Worm (Caenorhabditis elegans): ENCODE results near the gene F59B10.6.

F59B10.6 gene

DNA sequence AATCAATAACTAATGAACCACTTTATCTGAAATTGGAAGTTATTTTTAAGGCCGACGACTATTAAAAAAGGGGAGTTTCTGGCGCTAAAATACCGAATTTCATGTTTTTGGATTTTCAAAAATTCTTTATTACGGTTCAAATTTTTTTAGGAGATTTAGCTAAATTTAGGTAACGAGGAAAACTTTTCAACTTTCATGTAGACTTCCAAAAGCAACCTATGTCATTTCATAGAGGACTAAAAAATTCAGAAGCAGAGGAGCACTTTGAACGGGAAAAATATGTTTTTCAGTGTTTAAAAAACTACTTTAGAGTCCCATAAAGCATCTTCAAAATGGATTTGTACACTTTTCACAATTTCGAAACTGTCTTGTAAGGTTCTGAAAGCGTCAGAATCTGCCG is 10.9 kb downstream of the F59B10.6 start:
- TF ChIP-seq fkh-10 (GFP tag; optimal IDR thresholded peaks at IDR 0.05) (no peak), unc-62 (GFP tag; optimal IDR thresholded peaks at IDR 0.05 in 1 of 2) (peak in 1 of 2 experiments; percentile 94), unc-62 (tag; optimal IDR thresholded peaks at IDR 0.05) (no peak), ama-1 (optimal IDR thresholded peaks at IDR 0.05) (peak; percentile 35)

DNA sequence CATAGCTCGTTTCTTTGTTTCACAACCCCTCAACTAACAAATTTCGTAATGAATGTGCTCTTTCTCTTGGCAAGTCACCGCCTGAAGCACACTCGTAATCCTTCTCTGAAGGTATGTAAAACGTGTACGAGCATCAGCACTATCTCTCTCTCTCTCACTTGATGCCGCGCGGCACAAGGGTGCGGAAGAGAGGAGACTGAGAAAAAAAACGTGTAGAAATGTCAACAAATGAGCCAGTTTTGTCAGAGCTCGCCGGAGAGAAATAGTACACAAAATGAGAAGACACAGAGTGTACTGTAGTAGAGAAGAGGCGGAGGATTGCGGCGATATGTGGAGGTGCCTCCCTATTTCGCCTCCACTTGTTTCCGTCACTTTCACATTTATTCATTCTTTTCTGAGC is 14.0 kb downstream of the F59B10.6 start, which contains the start of gene F59B10.3:
Gene F59B10.3, plus strand, starts transcription at position 301 of the 400 bp plus-strand sequence.
- TF ChIP-seq Y75B8A.6 (GFP tag; IDR thresholded peaks at IDR 0.05) (no peak), vab-7 (GFP tag; IDR thresholded peaks at IDR 0.05) (no peak), mep-1 (tag; optimal IDR thresholded peaks at IDR 0.05) (no peak), hif-1 (tag; optimal IDR thresholded peaks at IDR 0.05) (no peak), madf-9 (GFP tag; conservative IDR thresholded peaks at IDR 0.05) (0 out of 2 replicates have a peak, but pooled peaks have one; percentile 27)

- no peak for TF ChIP-seq gei-8 (GFP tag; optimal IDR thresholded peaks at IDR 0.05)
- TF ChIP-seq attf-4 (tag; optimal IDR thresholded peaks at IDR 0.05) = no peak
These were observed 14.5 kb downstream of the F59B10.6 start, which contains the start of gene F59B10.2 for ce11 chrII:10509746-10510145. F59B10.2 (minus strand) TSS chrII:10509846.

DNA sequence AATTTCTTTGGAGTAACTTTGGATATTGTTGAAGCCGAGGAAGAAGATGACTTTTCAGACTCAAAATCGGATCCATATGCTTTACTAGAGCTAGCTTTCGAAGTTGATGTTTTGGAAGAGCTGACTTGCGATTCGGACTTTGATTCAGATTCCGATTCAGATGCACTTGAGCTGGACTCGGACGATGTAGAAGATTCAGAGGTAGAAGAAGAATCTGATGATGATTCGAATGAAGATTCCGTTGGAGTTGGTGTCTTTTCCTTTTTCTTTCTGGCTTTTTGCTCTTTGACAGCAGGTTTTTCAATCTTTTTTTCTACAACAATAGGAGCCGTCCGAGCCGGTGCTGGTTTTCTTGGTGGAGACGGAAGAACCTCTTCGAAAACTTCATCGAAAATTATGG is 16.4 kb downstream of the F59B10.6 start:
- TF ChIP-seq aha-1 (tag) (peak; percentile 5), nhr-102 (tag; optimal IDR thresholded peaks at IDR 0.05) (no peak), unc-62 (GFP tag; optimal IDR thresholded peaks at IDR 0.05 in 1 of 2) (peak in 1 of 2 experiments; percentile 90), unc-62 (tag; optimal IDR thresholded peaks at IDR 0.05) (no peak)

ce11 chrII:10505949-10506348 is 18.3 kb downstream of the F59B10.6 start:
- TF ChIP-seq nhr-28 (tag; optimal IDR thresholded peaks at IDR 0.05) (peak; percentile 13), attf-4 (tag; optimal IDR thresholded peaks at IDR 0.05) (no peak), nhr-25 (tag; optimal IDR thresholded peaks at IDR 0.05; ENCODE audit: borderline replicate concordance, insufficient read depth) (peak; percentile 71), unc-62 (GFP tag; optimal IDR thresholded peaks at IDR 0.05 in 1 of 2) (peak in 1 of 2 experiments; percentile 81), unc-62 (tag; optimal IDR thresholded peaks at IDR 0.05) (no peak)

DNA sequence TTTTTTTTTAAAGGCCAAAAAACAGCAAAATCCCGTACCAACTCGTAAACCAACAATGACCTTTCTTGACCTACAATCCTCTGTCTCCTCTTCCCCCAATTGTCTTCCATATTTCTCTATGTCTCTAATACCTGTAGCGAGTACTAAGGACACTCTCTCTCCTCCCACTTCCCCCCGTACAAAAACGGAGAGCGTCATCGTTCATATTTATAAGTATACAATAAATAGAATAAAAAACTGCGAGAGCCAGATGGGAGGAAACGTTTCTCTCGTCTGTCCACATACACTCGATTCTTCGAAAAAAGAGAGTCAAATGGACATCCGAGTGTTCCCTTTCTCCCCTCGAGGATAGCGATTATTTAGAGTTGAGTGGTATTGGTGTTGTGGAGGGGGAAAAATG is 19.5 kb downstream of the F59B10.6 start:
- TF ChIP-seq nhr-28 (tag; optimal IDR thresholded peaks at IDR 0.05) (peak; percentile 13), ceh-44 (GFP tag; IDR thresholded peaks at IDR 0.05) (no peak), gei-8 (GFP tag; optimal IDR thresholded peaks at IDR 0.05) (no peak), dve-1 (tag; optimal IDR thresholded peaks at IDR 0.05; ENCODE audit: insufficient read depth) (peak; percentile 50), hlh-11 (tag; optimal IDR thresholded peaks at IDR 0.05) (peak; percentile 25), unc-62 (GFP tag; optimal IDR thresholded peaks at IDR 0.05 in 1 of 2) (peak in 1 of 2 experiments; percentile 12), unc-62 (tag; optimal IDR thresholded peaks at IDR 0.05) (no peak), ceh-32 (tag; optimal IDR thresholded peaks at IDR 0.05; ENCODE audit: poor library complexity) (no peak), mep-1 (tag; optimal IDR thresholded peaks at IDR 0.05) (peak; percentile 43), cey-2 (tag; optimal IDR thresholded peaks at IDR 0.05; ENCODE audit: borderline replicate concordance, insufficient read depth) (no peak), nhr-48 (tag; optimal IDR thresholded peaks at IDR 0.05) (no peak), sdz-12 (GFP tag; optimal IDR thresholded peaks at IDR 0.05) (no peak), pha-4 (GFP tag; IDR thresholded peaks at IDR 0.05) (no peak), pha-4 (tag; optimal IDR thresholded peaks at IDR 0.05) (peak; percentile 88), daf-16 (GFP tag; optimal IDR thresholded peaks at IDR 0.05) (no peak), daf-16 (tag; optimal IDR thresholded peaks at IDR 0.05) (peak; percentile 6), ceh-62 (tag; optimal IDR thresholded peaks at IDR 0.05) (no peak), vab-7 (GFP tag; IDR thresholded peaks at IDR 0.05) (no peak)

DNA sequence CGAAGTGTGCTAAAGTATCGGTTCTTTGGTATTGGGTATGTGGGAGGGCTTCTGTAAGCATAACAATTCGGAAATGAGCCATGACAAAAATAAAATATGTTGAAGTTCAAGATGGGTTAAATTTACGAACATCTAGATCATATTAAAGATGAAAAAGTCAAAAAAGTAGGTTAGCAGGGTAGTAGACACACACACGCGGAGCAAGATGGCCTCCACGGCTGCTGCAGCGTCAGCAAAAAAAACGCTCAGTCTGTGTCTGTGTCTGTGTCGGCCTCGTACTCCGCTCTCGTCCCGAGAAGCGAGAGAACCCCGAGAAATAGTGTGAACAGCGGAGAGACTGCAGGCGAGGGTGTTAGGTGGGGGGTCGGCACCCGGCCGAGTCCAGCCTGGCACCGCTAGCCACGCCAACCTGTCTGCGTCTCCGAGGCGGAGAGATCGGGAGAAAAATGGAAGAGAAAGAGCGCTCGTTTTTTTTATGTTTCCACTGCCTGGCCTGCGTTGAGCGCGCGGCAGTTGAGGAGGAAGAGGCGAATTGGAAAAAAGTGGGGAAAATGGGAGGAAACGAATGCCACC is 21.7 kb downstream of the F59B10.6 start, which contains the start of gene myrf-1:
Gene myrf-1, minus strand, starts transcription at position 51 of the 573 bp plus-strand sequence.
- TF ChIP-seq lsy-2 (tag; optimal IDR thresholded peaks at IDR 0.05) = peak; percentile 25 to 74
- TF ChIP-seq dve-1 (tag; optimal IDR thresholded peaks at IDR 0.05; ENCODE audit: insufficient read depth) = peak; percentile 86
- TF ChIP-seq unc-39 (tag; optimal IDR thresholded peaks at IDR 0.05) = no peak
- TF ChIP-seq hlh-30 (tag; optimal IDR thresholded peaks at IDR 0.05; ENCODE audit: insufficient read depth) = peak; percentile 90
- peak; percentile 92 for TF ChIP-seq rbr-2 (tag; optimal IDR thresholded peaks at IDR 0.05)
- peak; percentile 100 for TF ChIP-seq set-16 (GFP tag; IDR thresholded peaks at IDR 0.05)
- peak; percentile 19 for TF ChIP-seq pqm-1 (tag; optimal IDR thresholded peaks at IDR 0.05)
- TF ChIP-seq zip-11 (GFP tag; IDR thresholded peaks at IDR 0.05) = no peak
- TF ChIP-seq D1046.2 (GFP tag; IDR thresholded peaks at IDR 0.05) = no peak
- TF ChIP-seq nhr-6 (tag; optimal IDR thresholded peaks at IDR 0.05) = peak; percentile 60
- no peak for TF ChIP-seq ZK337.2 (GFP tag; IDR thresholded peaks at IDR 0.05)
- peak; percentile 73 for TF ChIP-seq ceh-20 (GFP tag; IDR thresholded peaks at IDR 0.05)
- peak; percentile 39 for TF ChIP-seq daf-16 (GFP tag; optimal IDR thresholded peaks at IDR 0.05)
- peak; percentile 50 for TF ChIP-seq daf-16 (tag; optimal IDR thresholded peaks at IDR 0.05)
- TF ChIP-seq pha-4 (GFP tag; IDR thresholded peaks at IDR 0.05) = peak; percentile 85
- TF ChIP-seq pha-4 (tag; optimal IDR thresholded peaks at IDR 0.05) = peak; percentile 32

All from whole organism, L4 larva.